Worm (Caenorhabditis elegans) whole organism, early embryonic: ENCODE data around the gene C01C4.2.

Experiments
- B0310.2 ChIP-seq: sonication (generic microtip); optimal IDR thresholded peaks from 2 replicates; lab custom pipeline; 2016; ENCODE audit warnings: mild to moderate bottlenecking, missing genetic modification characterization, missing compliant biosample characterization
- aly-1 ChIP-seq: sonication (generic microtip); optimal IDR thresholded peaks from 2 replicates; lab custom pipeline; 2016; ENCODE audit warnings: missing genetic modification characterization, missing compliant biosample characterization
- ama-1 ChIP-seq: fragments of 150-350 bp; optimal IDR thresholded peaks from 2 replicates; lab custom pipeline; 2014
- ceh-13 ChIP-seq: fragments of 200-800 bp; sonication (Bioruptor generic); optimal IDR thresholded peaks from 2 replicates; lab custom pipeline; 2018; ENCODE audit warnings: mild to moderate bottlenecking, missing genetic modification characterization, missing compliant biosample characterization
- ets-7 ChIP-seq: sonication (generic microtip); optimal IDR thresholded peaks from 2 replicates; lab custom pipeline; 2016; ENCODE audit warnings: missing genotype, missing genetic modification characterization, missing compliant biosample characterization
- flt-1 ChIP-seq: fragments of 200-800 bp; sonication (Bioruptor generic); IDR thresholded peaks from 2 replicates; pipeline ENCODE4 v1.3.6; 2022; ENCODE audit warnings: missing genetic modification characterization, missing compliant biosample characterization
- hmbx-1 ChIP-seq: sonication (generic microtip); optimal IDR thresholded peaks from 2 replicates; lab custom pipeline; 2016; ENCODE audit warnings: mild to moderate bottlenecking, missing genetic modification characterization, missing compliant biosample characterization
- hmg-4 ChIP-seq: fragments of 200-800 bp; sonication (Bioruptor generic); optimal IDR thresholded peaks from 2 replicates; lab custom pipeline; 2018; ENCODE audit warnings: mild to moderate bottlenecking, missing genetic modification characterization, missing compliant biosample characterization
- pes-1 ChIP-seq: fragments of 200-800 bp; sonication (Bioruptor generic); IDR thresholded peaks from 2 replicates; pipeline ENCODE4 v1.3.6; 2022; ENCODE audit warnings: missing genetic modification reagents, missing genetic modification characterization, missing compliant biosample characterization
- scrt-1 ChIP-seq: fragments of 200-800 bp; sonication (Bioruptor generic); IDR thresholded peaks from 2 replicates; pipeline ENCODE4 v1.3.6; 2022; ENCODE audit warnings: missing genetic modification characterization, missing compliant biosample characterization
- sea-1 ChIP-seq: fragments of 200-800 bp; sonication (Bioruptor generic); conservative IDR thresholded peaks from 2 replicates; pipeline ENCODE4 v1.3.6; 2022; ENCODE audit warnings: missing genetic modification characterization, missing compliant biosample characterization
- tbx-37 ChIP-seq: fragments of 200-800 bp; sonication (Bioruptor generic); conservative IDR thresholded peaks from 2 replicates; pipeline ENCODE4 v1.3.6; 2022; ENCODE audit warnings: missing genetic modification reagents, missing genetic modification characterization, missing compliant biosample characterization
- tra-4 ChIP-seq: sonication (generic microtip); optimal IDR thresholded peaks from 2 replicates; lab custom pipeline; 2017; ENCODE audit warnings: missing genetic modification characterization, missing compliant biosample characterization

- TF ChIP-seq ama-1 (lab: Kevin White, UChicago) = no peak
- no peak for TF ChIP-seq hmbx-1 (tag; lab: Kevin White, UChicago)
- TF ChIP-seq tra-4 (tag; lab: Kevin White, UChicago) = no peak
- TF ChIP-seq flt-1 (GFP tag; lab: Robert Waterston, UW) = no peak
- no peak for TF ChIP-seq aly-1 (tag; lab: Kevin White, UChicago)
- no peak for TF ChIP-seq hmg-4 (GFP tag; lab: Kevin White, UChicago)
- no peak for TF ChIP-seq tbx-37 (GFP tag; lab: Robert Waterston, UW)
- no peak for TF ChIP-seq sea-1
- TF ChIP-seq ceh-13 (GFP tag; lab: Kevin White, UChicago) = no peak
- TF ChIP-seq scrt-1 (GFP tag; lab: Robert Waterston, UW) = no peak
- TF ChIP-seq pes-1 (GFP tag; lab: Robert Waterston, UW) = no peak
- TF ChIP-seq ets-7 (tag; lab: Kevin White, UChicago) = no peak
- TF ChIP-seq B0310.2 = no peak
Observed at ce11 chrX:3711581-3712101, 3.3 kb upstream of the C01C4.2 start.
